Fruit fly (Drosophila melanogaster): ENCODE measurements around the gene CG4186.
A peak's percentile ranks its signal among the peaks of the same experiment; 100 is the strongest.

Gene CG4186

dm6 chr3L:20800208-20800607 is 30.8 kb downstream of the CG4186 start, which contains the start of gene Spc105R (continued):
- TF ChIP-seq CG10267 (tag; optimal IDR thresholded peaks at IDR 0.05) (peak; percentile 37), MESR4 (GFP tag; optimal IDR thresholded peaks at IDR 0.05) (peak; percentile 41), CG14710 (tag; optimal IDR thresholded peaks at IDR 0.05) (peak; percentile 52), Opbp (GFP tag; IDR thresholded peaks at IDR 0.05; ENCODE audit: partially characterized antibody) (peak; percentile 57; the same call in 1 of the 3 replicates), CG16863 (GFP tag; optimal IDR thresholded peaks at IDR 0.05) (no peak), CG8359 (GFP tag; optimal IDR thresholded peaks at IDR 0.05; ENCODE audit: borderline replicate concordance) (peak; percentile 22), NK7.1 (GFP tag; optimal IDR thresholded peaks at IDR 0.05) (no peak), CG33213 (GFP tag; optimal IDR thresholded peaks at IDR 0.05) (peak; percentile 73), CG6791 (GFP tag; IDR thresholded peaks at IDR 0.05; ENCODE audit: partially characterized antibody) (peak; percentile 43; the same call in 2 of the 3 replicates), Sry-δ (GFP tag; optimal IDR thresholded peaks at IDR 0.05) (peak; percentile 62), Ets97D (GFP tag; optimal IDR thresholded peaks at IDR 0.05) (peak; percentile 86), Bgb (GFP tag; IDR thresholded peaks at IDR 0.05; ENCODE audit: partially characterized antibody) (peak; percentile 23; the same call in 1 of the 2 replicates), Kr (GFP tag; optimal IDR thresholded peaks at IDR 0.05) (no peak), Sin3A (optimal IDR thresholded peaks at IDR 0.05) (peak; percentile 47), nmo (GFP tag; optimal IDR thresholded peaks at IDR 0.05) (peak; percentile 31), CG10274 (GFP tag; optimal IDR thresholded peaks at IDR 0.05) (no peak), CG15514 (GFP tag; optimal IDR thresholded peaks at IDR 0.05) (peak; percentile 25), CG3163 (GFP tag; optimal IDR thresholded peaks at IDR 0.05) (no peak), fu2 (GFP tag; optimal IDR thresholded peaks at IDR 0.05) (no peak), row (GFP tag; IDR thresholded peaks at IDR 0.05) (no peak; the same call in 2 of the 3 replicates), Elba2 (GFP tag; optimal IDR thresholded peaks at IDR 0.05) (peak; percentile 65), Asciz (GFP tag; optimal IDR thresholded peaks at IDR 0.05) (no peak), E2f2 (GFP tag; IDR thresholded peaks at IDR 0.05) (peak; percentile 90), CG14441 (GFP tag; IDR thresholded peaks at IDR 0.05) (no peak), bsh (GFP tag; optimal IDR thresholded peaks at IDR 0.05) (no peak), trem (tag; optimal IDR thresholded peaks at IDR 0.05) (peak; percentile 76), Stat92E (GFP tag; optimal IDR thresholded peaks at IDR 0.05) (peak in 1 of 3 experiments; percentile 9), CG4617 (GFP tag; optimal IDR thresholded peaks at IDR 0.05; ENCODE audit: borderline replicate concordance) (peak; percentile 7), MBD-R2 (GFP tag; IDR thresholded peaks at IDR 0.05) (peak; percentile 74), CG17829 (tag; optimal IDR thresholded peaks at IDR 0.05) (peak; percentile 26), CG2116 (GFP tag; optimal IDR thresholded peaks at IDR 0.05) (peak; percentile 32), CG6683 (GFP tag; optimal IDR thresholded peaks at IDR 0.05) (no peak), BEAF-32 (GFP tag; optimal IDR thresholded peaks at IDR 0.05) (peak; percentile 55), CG17186 (GFP tag; optimal IDR thresholded peaks at IDR 0.05) (peak; percentile 9), CG3847 (GFP tag; IDR thresholded peaks at IDR 0.05) (0 out of 2 replicates have a peak, but pooled peaks have one; percentile 25), wek (GFP tag; optimal IDR thresholded peaks at IDR 0.05) (no peak), HmgZ (tag; optimal IDR thresholded peaks at IDR 0.05) (peak; percentile 7), Myb (GFP tag; optimal IDR thresholded peaks at IDR 0.05) (peak; percentile 99), phol (tag; optimal IDR thresholded peaks at IDR 0.05) (peak; percentile 72), vnd (GFP tag; IDR thresholded peaks at IDR 0.05; ENCODE audit: partially characterized antibody) (peak; percentile 35; the same call in 1 of the 3 replicates), Scr (GFP tag; IDR thresholded peaks at IDR 0.05; ENCODE audit: partially characterized antibody) (peak; percentile 39), CG12236 (GFP tag; optimal IDR thresholded peaks at IDR 0.05) (no peak), gfzf (GFP tag; optimal IDR thresholded peaks at IDR 0.05) (peak; percentile 86)
